Fruit fly (Drosophila melanogaster) whole organism, embryonic: ENCODE data around the gene JMJD4.

ENCODE experiments used
- Atf-2 ChIP-seq: fragments of 200-800 bp; sonication (Bioruptor generic); optimal IDR thresholded peaks from 2 replicates; lab custom pipeline; 2016; ENCODE audit warnings: missing biosample characterization, missing genetic modification characterization
- C15 ChIP-seq: fragments of 200-800 bp; sonication (Bioruptor generic); IDR thresholded peaks from 3 replicates; pipeline ENCODE4 v1.3.6; 2022; ENCODE audit warnings: missing biosample characterization, missing genetic modification characterization
- CG10366 ChIP-seq: fragments of 200-800 bp; sonication (Bioruptor generic); IDR thresholded peaks from 2 replicates; pipeline ENCODE4 v1.3.6; 2022; ENCODE audit warnings: missing biosample characterization, missing genetic modification characterization
- CG10565 ChIP-seq: fragments of 200-800 bp; sonication (Bioruptor generic); optimal IDR thresholded peaks from 3 replicates; lab custom pipeline; 2016; ENCODE audit warnings: missing biosample characterization, mild to moderate bottlenecking, missing genetic modification characterization
- CG10979 ChIP-seq: fragments of 200-800 bp; sonication (Bioruptor generic); optimal IDR thresholded peaks from 2 replicates; lab custom pipeline; 2018; ENCODE audit warnings: missing biosample characterization, mild to moderate bottlenecking, missing genetic modification characterization, moderate library complexity
- CG11560 ChIP-seq: fragments of 200-800 bp; sonication (Bioruptor generic); IDR thresholded peaks from 3 replicates; pipeline ENCODE4 v1.3.6; 2022; ENCODE audit warnings: missing biosample characterization, missing genetic modification characterization
- CG11695 ChIP-seq: fragments of 200-800 bp; sonication (Bioruptor generic); IDR thresholded peaks from 3 replicates; pipeline ENCODE4 v1.3.6; 2022; ENCODE audit warnings: missing biosample characterization, missing genetic modification characterization
- CG13894 ChIP-seq: fragments of 200-800 bp; sonication (Bioruptor generic); optimal IDR thresholded peaks from 3 replicates; lab custom pipeline; 2018; ENCODE audit warnings: missing biosample characterization, mild to moderate bottlenecking, missing genetic modification characterization, moderate library complexity
- CG15269 ChIP-seq: fragments of 200-800 bp; sonication (Bioruptor generic); optimal IDR thresholded peaks from 2 replicates; lab custom pipeline; 2018; ENCODE audit warnings: missing biosample characterization, mild to moderate bottlenecking, missing genetic modification characterization, moderate library complexity
- CG1602 ChIP-seq: fragments of 200-800 bp; sonication (Bioruptor generic); optimal IDR thresholded peaks from 3 replicates; lab custom pipeline; 2016; ENCODE audit warnings: missing biosample characterization, missing genetic modification characterization
- CG17328 ChIP-seq: fragments of 200-800 bp; sonication (Bioruptor generic); IDR thresholded peaks from 2 replicates; pipeline ENCODE4 v1.3.6; 2022; ENCODE audit warnings: missing biosample characterization, missing genetic modification characterization
- CG17568 ChIP-seq: fragments of 200-800 bp; sonication (Bioruptor generic); optimal IDR thresholded peaks from 2 replicates; lab custom pipeline; 2018; ENCODE audit warnings: missing biosample characterization, mild to moderate bottlenecking, missing genetic modification characterization, moderate library complexity
- CG17829 ChIP-seq: fragments of 200-800 bp; optimal IDR thresholded peaks from 2 replicates; lab custom pipeline; 2019; ENCODE audit warnings: missing biosample characterization, mild to moderate bottlenecking, missing genetic modification characterization, moderate library complexity
- CG18011 ChIP-seq: fragments of 200-800 bp; sonication (Bioruptor generic); optimal IDR thresholded peaks from 2 replicates; lab custom pipeline; 2017; ENCODE audit warnings: missing biosample characterization, missing genetic modification characterization, mild to moderate bottlenecking, moderate library complexity, missing genotype
- CG18476 ChIP-seq: fragments of 200-800 bp; sonication (Bioruptor generic); optimal IDR thresholded peaks from 2 replicates; lab custom pipeline; 2016; ENCODE audit warnings: missing biosample characterization, mild to moderate bottlenecking, missing genetic modification characterization
- CG18619 ChIP-seq: fragments of 200-800 bp; sonication (Bioruptor generic); optimal IDR thresholded peaks from 3 replicates; lab custom pipeline; 2017; ENCODE audit warnings: missing biosample characterization, mild to moderate bottlenecking, missing genetic modification characterization
- CG2120 ChIP-seq: fragments of 200-800 bp; sonication (Bioruptor generic); optimal IDR thresholded peaks from 3 replicates; lab custom pipeline; 2016; ENCODE audit warnings: missing biosample characterization, missing genetic modification characterization
- CG2875 ChIP-seq: fragments of 200-800 bp; sonication (Bioruptor generic); optimal IDR thresholded peaks from 2 replicates; lab custom pipeline; 2017; ENCODE audit warnings: missing biosample characterization, mild to moderate bottlenecking, missing genetic modification characterization, missing genetic modification reagents
- CG3065 ChIP-seq: fragments of 200-800 bp; sonication (Bioruptor generic); optimal IDR thresholded peaks from 2 replicates; lab custom pipeline; 2016; ENCODE audit warnings: missing biosample characterization, missing genetic modification characterization
- CG4424 ChIP-seq: fragments of 200-800 bp; sonication (Bioruptor generic); optimal IDR thresholded peaks from 3 replicates; lab custom pipeline; 2016; ENCODE audit warnings: missing biosample characterization, missing genetic modification characterization
- CG6254 ChIP-seq: fragments of 200-800 bp; sonication (Bioruptor generic); optimal IDR thresholded peaks from 3 replicates; lab custom pipeline; 2017; ENCODE audit warnings: mild to moderate bottlenecking, missing biosample characterization, missing genetic modification reagents, missing genetic modification characterization
- CG6683 ChIP-seq: fragments of 200-800 bp; sonication (Bioruptor generic); optimal IDR thresholded peaks from 2 replicates; lab custom pipeline; 2017; ENCODE audit warnings: missing biosample characterization, mild to moderate bottlenecking, missing genetic modification characterization, missing genetic modification reagents
- CG8388 ChIP-seq: fragments of 200-800 bp; sonication (Bioruptor generic); optimal IDR thresholded peaks from 2 replicates; lab custom pipeline; 2019; ENCODE audit warnings: missing biosample characterization, mild to moderate bottlenecking, missing genetic modification characterization, moderate library complexity
- CG9437 ChIP-seq: fragments of 200-800 bp; sonication (Bioruptor generic); optimal IDR thresholded peaks from 2 replicates; lab custom pipeline; 2018; ENCODE audit warnings: missing biosample characterization, mild to moderate bottlenecking, missing genetic modification characterization
- Dek ChIP-seq: fragments of 200-800 bp; sonication (Bioruptor generic); optimal IDR thresholded peaks from 3 replicates; lab custom pipeline; 2019; ENCODE audit warnings: missing biosample characterization, mild to moderate bottlenecking, missing genetic modification characterization, moderate library complexity
- HHEX ChIP-seq: fragments of 200-800 bp; sonication (Bioruptor generic); optimal IDR thresholded peaks from 3 replicates; lab custom pipeline; 2017; ENCODE audit warnings: missing biosample characterization, mild to moderate bottlenecking, missing genetic modification characterization, missing genetic modification reagents
- Lhr ChIP-seq: fragments of 200-800 bp; sonication (Bioruptor generic); optimal IDR thresholded peaks from 3 replicates; lab custom pipeline; 2017; ENCODE audit warnings: mild to moderate bottlenecking, missing biosample characterization, missing genetic modification reagents, missing genetic modification characterization
- Meics ChIP-seq: fragments of 200-800 bp; sonication (Bioruptor generic); optimal IDR thresholded peaks from 2 replicates; lab custom pipeline; 2017; ENCODE audit warnings: missing biosample characterization, mild to moderate bottlenecking, missing genetic modification characterization
- NfI ChIP-seq: fragments of 200-800 bp; sonication (Bioruptor generic); optimal IDR thresholded peaks from 3 replicates; lab custom pipeline; 2018; ENCODE audit warnings: missing biosample characterization, mild to moderate bottlenecking, missing genetic modification characterization, moderate library complexity
- TFAM ChIP-seq: fragments of 200-800 bp; sonication (Bioruptor generic); optimal IDR thresholded peaks from 2 replicates; lab custom pipeline; 2017; ENCODE audit warnings: missing biosample characterization, missing genetic modification characterization, inconsistent platforms
- ase ChIP-seq: fragments of 200-800 bp; sonication (Bioruptor generic); IDR thresholded peaks from 3 replicates; pipeline ENCODE4 v1.3.6; 2022; ENCODE audit warnings: missing biosample characterization, missing genetic modification characterization
- ash1 ChIP-seq: fragments of 200-800 bp; sonication (Bioruptor generic); optimal IDR thresholded peaks from 2 replicates; lab custom pipeline; 2018; ENCODE audit warnings: missing biosample characterization, mild to moderate bottlenecking, missing genetic modification characterization
- bcd ChIP-seq: fragments of 200-800 bp; sonication (Bioruptor generic); optimal IDR thresholded peaks from 2 replicates; lab custom pipeline; 2017; ENCODE audit warnings: missing biosample characterization, mild to moderate bottlenecking, missing genetic modification characterization
- cg ChIP-seq: fragments of 200-800 bp; sonication (Bioruptor generic); optimal IDR thresholded peaks from 3 replicates; lab custom pipeline; 2019; ENCODE audit warnings: missing biosample characterization, mild to moderate bottlenecking, missing genetic modification characterization, moderate library complexity
- cwo ChIP-seq: fragments of 200-800 bp; sonication (Bioruptor generic); optimal IDR thresholded peaks from 3 replicates; lab custom pipeline; 2017; ENCODE audit warnings: missing biosample characterization, missing genetic modification characterization, mild to moderate bottlenecking, moderate library complexity, missing genetic modification reagents
- esg ChIP-seq: fragments of 200-800 bp; sonication (Bioruptor generic); conservative IDR thresholded peaks from 2 replicates; pipeline ENCODE4 v1.3.6; 2022; ENCODE audit warnings: missing biosample characterization, missing genetic modification characterization
- ftz-f1 ChIP-seq: fragments of 200-800 bp; sonication (Bioruptor generic); optimal IDR thresholded peaks from 2 replicates; lab custom pipeline; 2016; ENCODE audit warnings: missing biosample characterization, missing genetic modification characterization
- gfzf ChIP-seq: fragments of 200-800 bp; sonication (Bioruptor generic); optimal IDR thresholded peaks from 2 replicates; lab custom pipeline; 2016; ENCODE audit warnings: missing biosample characterization, mild to moderate bottlenecking, missing genetic modification characterization, moderate library complexity
- kah ChIP-seq: fragments of 200-800 bp; sonication (Bioruptor generic); optimal IDR thresholded peaks from 2 replicates; lab custom pipeline; 2018; ENCODE audit warnings: missing biosample characterization, mild to moderate bottlenecking, missing genetic modification characterization
- otp ChIP-seq: fragments of 200-800 bp; sonication (Bioruptor generic); IDR thresholded peaks from 3 replicates; pipeline ENCODE4, ENCODE4 v1.3.6; 2022; ENCODE audit warnings: missing biosample characterization, missing genetic modification characterization
- pho ChIP-seq: fragments of 200-800 bp; sonication (Bioruptor generic); optimal IDR thresholded peaks from 2 replicates; lab custom pipeline; 2016; ENCODE audit warnings: missing biosample characterization, missing genetic modification characterization
- pita ChIP-seq: fragments of 200-800 bp; sonication (Bioruptor generic); optimal IDR thresholded peaks from 2 replicates; lab custom pipeline; 2017; ENCODE audit warnings: missing biosample characterization, mild to moderate bottlenecking, missing genetic modification characterization
- prd ChIP-seq, 3 experiments: fragments of >200 bp in 2 of 3; fragments of 200-800 bp in 1 of 3; sonication (Bioruptor generic) in 1 of 3; optimal IDR thresholded peaks in 2 of 3; IDR thresholded peaks in 1 of 3; 2 replicates in 2 of 3; 3 replicates in 1 of 3; pipeline versions ENCODE4 v1.3.6 to Lab custom; 2017 to 2022; ENCODE audit warnings: missing biosample characterization in 1 of 3, missing genetic modification characterization in 1 of 3
- salm ChIP-seq: fragments of 200-800 bp; sonication (Bioruptor generic); optimal IDR thresholded peaks from 2 replicates; lab custom pipeline; 2018; ENCODE audit warnings: missing biosample characterization, mild to moderate bottlenecking, missing genetic modification characterization
- ttk ChIP-seq: fragments of 200-800 bp; sonication (Bioruptor generic); IDR thresholded peaks from 2 replicates; pipeline ENCODE4 v2.1.2; 2022; ENCODE audit warnings: missing biosample characterization, missing genetic modification characterization
- twi ChIP-seq: fragments of 200-800 bp; optimal IDR thresholded peaks from 2 replicates; lab custom pipeline; 2019; ENCODE audit warnings: missing biosample characterization, mild to moderate bottlenecking, missing genetic modification characterization, moderate library complexity
- tx ChIP-seq: fragments of 200-800 bp; sonication (Bioruptor generic); optimal IDR thresholded peaks from 2 replicates; lab custom pipeline; 2016; ENCODE audit warnings: missing biosample characterization, missing genetic modification characterization
- wdn ChIP-seq: fragments of 200-800 bp; sonication (Bioruptor generic); IDR thresholded peaks from 2 replicates; pipeline ENCODE4 v1.3.6; 2022; ENCODE audit warnings: missing biosample characterization, missing genetic modification characterization

The JMJD4 gene

dm6 chr2L:18184648-18185243, 25.7 kb upstream of the JMJD4 start, which contains the start of gene Ptp36E (continued):
- TF ChIP-seq Dek (tag; lab: Kevin White, UChicago), result peak; percentile 84
- TF ChIP-seq CG10366 (GFP tag; lab: Robert Waterston, UW), result peak; percentile 48
- TF ChIP-seq CG17328 (GFP tag; lab: Robert Waterston, UW), result peak; percentile 48; the same call in 1 of the 2 replicates
- TF ChIP-seq gfzf (GFP tag; lab: Kevin White, UChicago), result no peak
- TF ChIP-seq CG2120 (GFP tag; lab: Kevin White, UChicago), result peak; percentile 85
- no peak for TF ChIP-seq cg (GFP tag; lab: Kevin White, UChicago)
- peak; percentile 75 for TF ChIP-seq ttk (GFP tag; lab: Robert Waterston, UW)
- TF ChIP-seq CG17568 (GFP tag; lab: Kevin White, UChicago), result peak; percentile 65
- TF ChIP-seq CG8388 (GFP tag; lab: Kevin White, UChicago), result peak; percentile 49
- TF ChIP-seq bcd (GFP tag; lab: Kevin White, UChicago), result peak; percentile 85
- TF ChIP-seq CG17829 (tag; lab: Kevin White, UChicago), result no peak
- peak; percentile 76 for TF ChIP-seq NfI (GFP tag; lab: Kevin White, UChicago)
- TF ChIP-seq ftz-f1 (GFP tag; lab: Kevin White, UChicago), result no peak
- peak; percentile 74 for TF ChIP-seq CG9437 (GFP tag; lab: Kevin White, UChicago)
- TF ChIP-seq TFAM (GFP tag; lab: Kevin White, UChicago), result no peak
- TF ChIP-seq otp (GFP tag; lab: Robert Waterston, UW), result peak; percentile 58; the same call in 2 of the 3 replicates
- TF ChIP-seq CG3065, result no peak
- peak; percentile 28; the same call in 1 of the 3 replicates for TF ChIP-seq C15
- no peak for TF ChIP-seq CG10979
- TF ChIP-seq prd (optimal IDR thresholded peaks at IDR 0.05; lab: Kevin White, UChicago), result no peak
- TF ChIP-seq prd (GFP tag; IDR thresholded peaks at IDR 0.05; lab: Robert Waterston, UW), result peak; percentile 85
- TF ChIP-seq CG18619, result peak; percentile 65
- TF ChIP-seq HHEX (GFP tag; lab: Kevin White, UChicago), result peak; percentile 87
- peak; percentile 84 for TF ChIP-seq esg (GFP tag; lab: Robert Waterston, UW)
- TF ChIP-seq pho (GFP tag; lab: Kevin White, UChicago), result peak; percentile 32
- TF ChIP-seq cwo (GFP tag; lab: Kevin White, UChicago), result peak; percentile 87
- TF ChIP-seq CG6683 (GFP tag; lab: Kevin White, UChicago), result peak; percentile 82
- TF ChIP-seq tx (GFP tag; lab: Kevin White, UChicago), result peak; percentile 21
- TF ChIP-seq kah (GFP tag; lab: Kevin White, UChicago), result peak; percentile 69
- peak; percentile 73 for TF ChIP-seq CG13894 (tag; lab: Kevin White, UChicago)
- no peak for TF ChIP-seq CG10565
- TF ChIP-seq Atf-2 (GFP tag; lab: Kevin White, UChicago), result peak; percentile 12
- peak; percentile 92 for TF ChIP-seq Meics (GFP tag; lab: Kevin White, UChicago)
- TF ChIP-seq salm (tag; lab: Kevin White, UChicago), result peak; percentile 77
- TF ChIP-seq wdn (GFP tag; lab: Robert Waterston, UW), result 0 out of 2 replicates have a peak, but pooled peaks have one; percentile 24
- TF ChIP-seq CG2875, result peak; percentile 51
- no peak for TF ChIP-seq pita (GFP tag; lab: Kevin White, UChicago)
- peak; percentile 84; the same call in 2 of the 3 replicates for TF ChIP-seq ase (GFP tag; lab: Robert Waterston, UW)
- no peak for TF ChIP-seq ash1 (GFP tag; lab: Kevin White, UChicago)
- TF ChIP-seq CG18011 (GFP tag; lab: Kevin White, UChicago), result peak; percentile 51
- no peak for TF ChIP-seq twi
- peak; percentile 86 for TF ChIP-seq CG11695 (GFP tag; lab: Robert Waterston, UW)
- TF ChIP-seq Lhr, result peak; percentile 15
- TF ChIP-seq CG1602 (GFP tag; lab: Kevin White, UChicago), result peak; percentile 50
- peak; percentile 60 for TF ChIP-seq CG15269 (tag; lab: Kevin White, UChicago)
- TF ChIP-seq CG6254, result peak; percentile 72
- peak; percentile 85 for TF ChIP-seq CG4424 (GFP tag; lab: Kevin White, UChicago)
- TF ChIP-seq CG18476 (GFP tag; lab: Kevin White, UChicago), result no peak
- TF ChIP-seq CG11560 (tag; lab: Robert Waterston, UW), result peak; percentile 66; the same call in 2 of the 3 replicates
